Fruit fly (Drosophila melanogaster): ENCODE measurements around the gene Ir8a.
A peak's percentile ranks its signal among the peaks of the same experiment; 100 is the strongest.

Ir8a gene

dm6 chrX:9193604-9194003 is 42.8 kb downstream of the Ir8a start, which contains the start of gene CG12106 (continued):
- TF ChIP-seq Drgx (GFP tag; IDR thresholded peaks at IDR 0.05) (no peak; the same call in 1 of the 2 replicates), Ptx1 (GFP tag; IDR thresholded peaks at IDR 0.05) (no peak; the same call in none of the 2 replicates), CG7745 (tag; optimal IDR thresholded peaks at IDR 0.05) (no peak), CTCF (GFP tag; optimal IDR thresholded peaks at IDR 0.05) (no peak), ci (GFP tag; IDR thresholded peaks at IDR 0.05) (no peak), NfI (GFP tag; optimal IDR thresholded peaks at IDR 0.05) (peak; percentile 63), CG18476 (GFP tag; optimal IDR thresholded peaks at IDR 0.05) (peak; percentile 23), toy (GFP tag; IDR thresholded peaks at IDR 0.05) (no peak), Camta (GFP tag; optimal IDR thresholded peaks at IDR 0.05) (no peak), maf-S (GFP tag; optimal IDR thresholded peaks at IDR 0.05) (no peak), lov (optimal IDR thresholded peaks at IDR 0.05) (no peak), lov (GFP tag; IDR thresholded peaks at IDR 0.05) (no peak), lilli (GFP tag; optimal IDR thresholded peaks at IDR 0.05) (peak; percentile 72), aop (GFP tag; IDR thresholded peaks at IDR 0.05) (no peak), D19B (GFP tag; optimal IDR thresholded peaks at IDR 0.05) (no peak), CG11723 (GFP tag; optimal IDR thresholded peaks at IDR 0.05) (no peak), Blimp-1 (GFP tag; optimal IDR thresholded peaks at IDR 0.05) (no peak), CG10654 (GFP tag; optimal IDR thresholded peaks at IDR 0.05) (no peak), CG30431 (GFP tag; optimal IDR thresholded peaks at IDR 0.05) (no peak), CG31224 (GFP tag; IDR thresholded peaks at IDR 0.05) (no peak), Chrac-16 (GFP tag; optimal IDR thresholded peaks at IDR 0.05) (peak; percentile 44), CG13894 (tag; optimal IDR thresholded peaks at IDR 0.05) (no peak), CG8388 (GFP tag; optimal IDR thresholded peaks at IDR 0.05) (peak; percentile 18), oc (tag; optimal IDR thresholded peaks at IDR 0.05) (no peak), Hr39 (optimal IDR thresholded peaks at IDR 0.05) (no peak), CrebB (tag; optimal IDR thresholded peaks at IDR 0.05) (no peak), unc-4 (GFP tag; IDR thresholded peaks at IDR 0.05; ENCODE audit: partially characterized antibody) (no peak), CG31388 (GFP tag; optimal IDR thresholded peaks at IDR 0.05) (no peak), bigmax (GFP tag; optimal IDR thresholded peaks at IDR 0.05) (no peak), Scr (GFP tag; IDR thresholded peaks at IDR 0.05; ENCODE audit: partially characterized antibody) (no peak), D19A (tag; optimal IDR thresholded peaks at IDR 0.05) (no peak), TFAM (GFP tag; optimal IDR thresholded peaks at IDR 0.05) (no peak), ac (GFP tag; optimal IDR thresholded peaks at IDR 0.05) (no peak), Bgb (GFP tag; IDR thresholded peaks at IDR 0.05; ENCODE audit: partially characterized antibody) (no peak), CG13287 (GFP tag; IDR thresholded peaks at IDR 0.05; ENCODE audit: partially characterized antibody) (no peak), wek (GFP tag; optimal IDR thresholded peaks at IDR 0.05) (no peak), CG18764 (GFP tag; optimal IDR thresholded peaks at IDR 0.05) (no peak), CG31441 (GFP tag; IDR thresholded peaks at IDR 0.05) (peak; percentile 33; the same call in 1 of the 2 replicates), sr (GFP tag; IDR thresholded peaks at IDR 0.05) (no peak), CG30403 (GFP tag; optimal IDR thresholded peaks at IDR 0.05) (peak; percentile 57), Bdp1 (GFP tag; optimal IDR thresholded peaks at IDR 0.05) (no peak), Lim3 (GFP tag; IDR thresholded peaks at IDR 0.05) (no peak), pnt (GFP tag; optimal IDR thresholded peaks at IDR 0.05) (no peak), run (tag; optimal IDR thresholded peaks at IDR 0.05) (no peak), NC2β (GFP tag; optimal IDR thresholded peaks at IDR 0.05) (peak; percentile 30), Dad (GFP tag; optimal IDR thresholded peaks at IDR 0.05) (no peak), CG6813 (GFP tag; optimal IDR thresholded peaks at IDR 0.05) (no peak), CG2875 (GFP tag; optimal IDR thresholded peaks at IDR 0.05) (no peak), Fer1 (GFP tag; optimal IDR thresholded peaks at IDR 0.05) (peak; percentile 55), CG8924 (tag; optimal IDR thresholded peaks at IDR 0.05) (peak; percentile 18), Sry-β (GFP tag; optimal IDR thresholded peaks at IDR 0.05) (no peak), CG6689 (GFP tag; IDR thresholded peaks at IDR 0.05) (peak; percentile 28; the same call in 1 of the 2 replicates), eve (GFP tag; optimal IDR thresholded peaks at IDR 0.05) (no peak)
